Fruit fly (Drosophila melanogaster) whole organism, embryonic: ENCODE measurements around the gene CG32713.

Source experiments
- Adf1 ChIP-seq: fragments of 200-800 bp; sonication (Bioruptor generic); IDR thresholded peaks from 2 replicates; pipeline ENCODE4 v1.3.6; 2022; ENCODE audit warnings: missing biosample characterization, missing genetic modification characterization
- Asciz ChIP-seq: fragments of 200-800 bp; sonication (Bioruptor generic); optimal IDR thresholded peaks from 2 replicates; lab custom pipeline; 2017; ENCODE audit warnings: missing biosample characterization, mild to moderate bottlenecking, missing genetic modification characterization, missing genetic modification reagents
- B-H2 ChIP-seq: fragments of 200-800 bp; sonication (Bioruptor generic); optimal IDR thresholded peaks from 2 replicates; lab custom pipeline; 2018; ENCODE audit warnings: missing biosample characterization, mild to moderate bottlenecking, missing genetic modification characterization
- CG10543 ChIP-seq: fragments of 200-800 bp; sonication (Bioruptor generic); optimal IDR thresholded peaks from 3 replicates; lab custom pipeline; 2017; ENCODE audit warnings: missing biosample characterization, mild to moderate bottlenecking, missing genetic modification characterization, moderate library complexity
- CG11504 ChIP-seq: fragments of 200-800 bp; sonication (Bioruptor generic); optimal IDR thresholded peaks from 3 replicates; lab custom pipeline; 2019; ENCODE audit warnings: missing biosample characterization, mild to moderate bottlenecking, missing genetic modification characterization, moderate library complexity
- CG11695 ChIP-seq: fragments of 200-800 bp; sonication (Bioruptor generic); IDR thresholded peaks from 3 replicates; pipeline ENCODE4 v1.3.6; 2022; ENCODE audit warnings: missing biosample characterization, missing genetic modification characterization
- CG15514 ChIP-seq: fragments of 200-800 bp; sonication (Bioruptor generic); optimal IDR thresholded peaks from 3 replicates; lab custom pipeline; 2017; ENCODE audit warnings: missing biosample characterization, missing genetic modification characterization, mild to moderate bottlenecking, moderate library complexity, missing genetic modification reagents
- CG15696 ChIP-seq: fragments of 200-800 bp; sonication (Bioruptor generic); optimal IDR thresholded peaks from 2 replicates; lab custom pipeline; 2019; ENCODE audit warnings: missing biosample characterization, mild to moderate bottlenecking, missing genetic modification characterization, moderate library complexity
- CG17328 ChIP-seq: fragments of 200-800 bp; sonication (Bioruptor generic); IDR thresholded peaks from 2 replicates; pipeline ENCODE4 v1.3.6; 2022; ENCODE audit warnings: missing biosample characterization, missing genetic modification characterization
- CG17568 ChIP-seq: fragments of 200-800 bp; sonication (Bioruptor generic); optimal IDR thresholded peaks from 2 replicates; lab custom pipeline; 2018; ENCODE audit warnings: missing biosample characterization, mild to moderate bottlenecking, missing genetic modification characterization, moderate library complexity
- CG1832 ChIP-seq: fragments of 200-800 bp; sonication (Bioruptor generic); optimal IDR thresholded peaks from 2 replicates; lab custom pipeline; 2017; ENCODE audit warnings: missing biosample characterization, mild to moderate bottlenecking, missing genetic modification characterization, inconsistent platforms
- CG3065 ChIP-seq: fragments of 200-800 bp; sonication (Bioruptor generic); optimal IDR thresholded peaks from 2 replicates; lab custom pipeline; 2016; ENCODE audit warnings: missing biosample characterization, missing genetic modification characterization
- CG3163 ChIP-seq: fragments of 200-800 bp; sonication (Bioruptor generic); optimal IDR thresholded peaks from 3 replicates; lab custom pipeline; 2016; ENCODE audit warnings: missing biosample characterization, missing genetic modification characterization
- CG4328 ChIP-seq: fragments of 200-800 bp; sonication (Bioruptor generic); optimal IDR thresholded peaks from 3 replicates; lab custom pipeline; 2017; ENCODE audit warnings: missing biosample characterization, missing genetic modification reagents, missing genetic modification characterization
- CG4730 ChIP-seq: fragments of 200-800 bp; sonication (Bioruptor generic); IDR thresholded peaks from 2 replicates; pipeline ENCODE4 v1.3.6; 2022; ENCODE audit warnings: missing biosample characterization, missing genetic modification characterization
- CG6813 ChIP-seq: fragments of 200-800 bp; sonication (Bioruptor generic); optimal IDR thresholded peaks from 2 replicates; lab custom pipeline; 2017; ENCODE audit warnings: missing biosample characterization, missing genetic modification characterization, mild to moderate bottlenecking, moderate library complexity, missing genetic modification reagents
- CG7556 ChIP-seq: fragments of 200-800 bp; sonication (Bioruptor generic); optimal IDR thresholded peaks from 2 replicates; lab custom pipeline; 2017; ENCODE audit warnings: missing biosample characterization, mild to moderate bottlenecking, missing genetic modification characterization
- CG7745 ChIP-seq: fragments of 200-800 bp; sonication (Bioruptor generic); optimal IDR thresholded peaks from 2 replicates; lab custom pipeline; 2018; ENCODE audit warnings: missing biosample characterization, mild to moderate bottlenecking, missing genetic modification characterization, moderate library complexity
- CG8281 ChIP-seq: fragments of 200-800 bp; sonication (Bioruptor generic); optimal IDR thresholded peaks from 2 replicates; lab custom pipeline; 2018; ENCODE audit warnings: missing biosample characterization, mild to moderate bottlenecking, missing genetic modification characterization, moderate library complexity
- CG9727 ChIP-seq: fragments of 200-800 bp; sonication (Bioruptor generic); optimal IDR thresholded peaks from 3 replicates; lab custom pipeline; 2017; ENCODE audit warnings: missing biosample characterization, mild to moderate bottlenecking, missing genetic modification characterization
- D ChIP-seq, 2 experiments: fragments of 200-800 bp in 1 of 2; fragments of >200 bp in 1 of 2; sonication (Bioruptor generic) in 1 of 2; optimal IDR thresholded peaks; 2 replicates in 1 of 2; 3 replicates in 1 of 2; lab custom pipeline; 2017; ENCODE audit warnings: mild to moderate bottlenecking in 1 of 2, missing biosample characterization in 1 of 2, missing genetic modification characterization in 1 of 2, missing genetic modification reagents in 1 of 2
- Drgx ChIP-seq: fragments of 200-800 bp; sonication (Bioruptor generic); IDR thresholded peaks from 2 replicates; pipeline ENCODE4 v1.3.6; 2022; ENCODE audit warnings: missing biosample characterization, missing genetic modification characterization
- Hey ChIP-seq: fragments of 200-800 bp; sonication (Bioruptor generic); optimal IDR thresholded peaks from 3 replicates; lab custom pipeline; 2018; ENCODE audit warnings: missing biosample characterization, mild to moderate bottlenecking, missing genetic modification characterization
- Hmr ChIP-seq: fragments of 200-800 bp; sonication (Bioruptor generic); optimal IDR thresholded peaks from 3 replicates; lab custom pipeline; 2017; ENCODE audit warnings: mild to moderate bottlenecking, missing biosample characterization, missing genetic modification reagents, missing genetic modification characterization
- Hr78 ChIP-seq, 2 experiments: fragments of 200-800 bp in 1 of 2; fragments of >200 bp in 1 of 2; sonication (Bioruptor generic) in 1 of 2; optimal IDR thresholded peaks; 2 replicates each; lab custom pipeline; 2017 to 2019; ENCODE audit warnings: missing biosample characterization in 2 of 2, missing genetic modification characterization in 2 of 2, mild to moderate bottlenecking in 1 of 2, moderate library complexity in 1 of 2
- Lim3 ChIP-seq: fragments of 200-800 bp; sonication (Bioruptor generic); IDR thresholded peaks from 2 replicates; pipeline ENCODE4 v1.3.6; 2022; ENCODE audit warnings: missing biosample characterization, missing genetic modification characterization
- Mad ChIP-seq: fragments of 200-800 bp; sonication (Bioruptor generic); optimal IDR thresholded peaks from 2 replicates; lab custom pipeline; 2016; ENCODE audit warnings: missing biosample characterization, missing genetic modification characterization
- Neu2 ChIP-seq: fragments of 200-800 bp; sonication (Bioruptor generic); optimal IDR thresholded peaks from 3 replicates; lab custom pipeline; 2016; ENCODE audit warnings: missing biosample characterization, missing genetic modification characterization, borderline replicate concordance
- Nf-YC ChIP-seq: fragments of 200-800 bp; optimal IDR thresholded peaks from 3 replicates; lab custom pipeline; 2019; ENCODE audit warnings: missing biosample characterization, mild to moderate bottlenecking, missing genetic modification characterization, moderate library complexity
- Opbp ChIP-seq: fragments of 200-800 bp; sonication (Bioruptor generic); IDR thresholded peaks from 3 replicates; pipeline ENCODE4 v1.3.6; 2022; ENCODE audit warnings: missing biosample characterization, missing genetic modification characterization; ENCODE audit not compliant: partially characterized antibody
- bsh ChIP-seq, 2 experiments: fragments of 200-800 bp; sonication (Bioruptor generic); optimal IDR thresholded peaks; 2 replicates each; lab custom pipeline; 2017 to 2018; ENCODE audit warnings: mild to moderate bottlenecking in 2 of 2, missing biosample characterization in 2 of 2, missing genetic modification characterization in 2 of 2, moderate library complexity in 1 of 2
- emc ChIP-seq: fragments of 200-800 bp; sonication (Bioruptor generic); optimal IDR thresholded peaks from 2 replicates; lab custom pipeline; 2016; ENCODE audit warnings: missing biosample characterization, missing genetic modification characterization
- eve ChIP-seq, 2 experiments: fragments of >200 bp; optimal IDR thresholded peaks; 2 replicates each; lab custom pipeline; 2017; ENCODE audit warnings: missing biosample characterization in 2 of 2, missing genetic modification characterization in 2 of 2
- gem ChIP-seq: fragments of 200-800 bp; sonication (Bioruptor generic); optimal IDR thresholded peaks from 2 replicates; lab custom pipeline; 2019; ENCODE audit warnings: missing biosample characterization, mild to moderate bottlenecking, missing genetic modification characterization, moderate library complexity
- kni ChIP-seq: fragments of 200-800 bp; sonication (Bioruptor generic); optimal IDR thresholded peaks from 3 replicates; lab custom pipeline; 2017; ENCODE audit warnings: mild to moderate bottlenecking, missing biosample characterization, missing genetic modification reagents, missing genetic modification characterization
- lmd ChIP-seq: fragments of 200-800 bp; sonication (Bioruptor generic); IDR thresholded peaks from 2 replicates; pipeline ENCODE4 v1.3.6; 2022; ENCODE audit warnings: missing biosample characterization, missing genetic modification characterization
- nom ChIP-seq: fragments of 200-800 bp; sonication (Bioruptor generic); optimal IDR thresholded peaks from 2 replicates; lab custom pipeline; 2017; ENCODE audit warnings: missing biosample characterization, missing genetic modification characterization, mild to moderate bottlenecking, moderate library complexity, missing genetic modification reagents
- pros ChIP-seq: fragments of 200-800 bp; sonication (Bioruptor generic); optimal IDR thresholded peaks from 3 replicates; lab custom pipeline; 2019; ENCODE audit warnings: missing biosample characterization, mild to moderate bottlenecking, missing genetic modification characterization, moderate library complexity
- pzg ChIP-seq: fragments of 200-800 bp; sonication (Bioruptor generic); optimal IDR thresholded peaks from 3 replicates; lab custom pipeline; 2018; ENCODE audit warnings: missing biosample characterization, mild to moderate bottlenecking, missing genetic modification characterization, moderate library complexity
- salm ChIP-seq: fragments of 200-800 bp; sonication (Bioruptor generic); optimal IDR thresholded peaks from 2 replicates; lab custom pipeline; 2018; ENCODE audit warnings: missing biosample characterization, mild to moderate bottlenecking, missing genetic modification characterization
- sna ChIP-seq: fragments of 200-800 bp; sonication (Bioruptor generic); IDR thresholded peaks from 2 replicates; pipeline ENCODE4 v1.3.6; 2022; ENCODE audit warnings: missing biosample characterization, missing genetic modification characterization; ENCODE audit not compliant: partially characterized antibody
- sqz ChIP-seq: fragments of 200-800 bp; sonication (Bioruptor generic); optimal IDR thresholded peaks from 3 replicates; lab custom pipeline; 2018; ENCODE audit warnings: missing biosample characterization, mild to moderate bottlenecking, missing genetic modification characterization
- tll ChIP-seq, 2 experiments: fragments of 200-800 bp in 1 of 2; fragments of >200 bp in 1 of 2; sonication (Bioruptor generic) in 1 of 2; optimal IDR thresholded peaks; 2 replicates each; lab custom pipeline; 2017 to 2019; ENCODE audit warnings: missing biosample characterization in 2 of 2, missing genetic modification characterization in 2 of 2, mild to moderate bottlenecking in 1 of 2, moderate library complexity in 1 of 2
- twi ChIP-seq: fragments of 200-800 bp; optimal IDR thresholded peaks from 2 replicates; lab custom pipeline; 2019; ENCODE audit warnings: missing biosample characterization, mild to moderate bottlenecking, missing genetic modification characterization, moderate library complexity
- zen2 ChIP-seq: fragments of 200-800 bp; sonication (Bioruptor generic); IDR thresholded peaks from 3 replicates; pipeline ENCODE4 v1.3.6; 2022; ENCODE audit warnings: missing biosample characterization, missing genetic modification characterization; ENCODE audit not compliant: partially characterized antibody
- zfh2 ChIP-seq: fragments of 200-800 bp; sonication (Bioruptor generic); optimal IDR thresholded peaks from 2 replicates; lab custom pipeline; 2016; ENCODE audit warnings: missing biosample characterization, missing genetic modification characterization

The CG32713 gene

DNA sequence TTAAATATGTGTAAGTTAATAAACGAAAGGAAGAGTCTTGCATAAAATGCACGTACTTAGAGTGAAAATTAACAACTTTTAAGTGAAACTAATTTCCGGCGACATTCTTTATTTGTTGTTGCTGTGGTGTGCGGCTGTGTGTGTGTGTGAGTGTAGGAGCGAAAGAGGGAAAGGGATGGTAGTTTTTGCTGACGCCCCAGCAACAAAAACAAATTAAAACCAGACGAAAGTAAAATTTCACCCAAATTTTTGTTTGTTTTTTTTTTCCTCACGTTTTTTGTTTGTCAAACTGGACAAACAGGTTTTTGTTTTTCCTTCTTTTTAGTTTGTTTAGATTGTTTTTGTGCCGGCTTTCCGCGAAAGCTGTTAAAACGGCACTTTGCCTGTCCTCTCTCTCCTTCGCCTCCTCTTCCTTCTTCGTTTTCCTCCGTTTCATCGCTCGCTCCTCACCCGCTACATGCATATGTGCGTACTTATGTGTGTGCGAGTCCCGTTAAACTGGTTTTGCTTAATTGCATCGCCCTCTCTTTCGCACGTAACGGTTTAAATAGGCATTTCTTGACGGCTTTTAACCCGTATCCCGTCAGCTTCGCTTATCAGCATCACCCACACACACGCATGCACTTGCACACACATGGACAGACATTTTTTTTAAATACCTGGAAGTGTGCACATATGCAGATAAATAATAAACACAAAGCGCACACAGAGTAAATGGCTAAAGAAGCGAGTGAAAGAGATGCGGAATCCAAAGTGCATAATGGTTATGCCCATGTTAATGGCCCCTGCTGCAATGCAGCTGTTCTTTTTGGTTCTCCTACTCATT lies 19.9 kb downstream of the CG32713 start, which contains the start of gene Miga (continued):
- no peak for TF ChIP-seq CG11504 (tag; lab: Kevin White, UChicago)
- TF ChIP-seq Opbp (GFP tag; lab: Robert Waterston, UW), result peak; percentile 32; the same call in 1 of the 3 replicates
- TF ChIP-seq CG15514, result no peak
- no peak for TF ChIP-seq eve (GFP tag; optimal IDR thresholded peaks at IDR 0.05; lab: Kevin White, UChicago)
- peak; percentile 21 for TF ChIP-seq D (optimal IDR thresholded peaks at IDR 0.05; lab: Kevin White, UChicago)
- no peak for TF ChIP-seq D (GFP tag; optimal IDR thresholded peaks at IDR 0.05; lab: Kevin White, UChicago)
- no peak for TF ChIP-seq Neu2 (GFP tag; lab: Kevin White, UChicago)
- no peak for TF ChIP-seq Hmr (GFP tag; lab: Kevin White, UChicago)
- no peak for TF ChIP-seq CG17328
- TF ChIP-seq Drgx (GFP tag; lab: Robert Waterston, UW), result no peak; the same call in 1 of the 2 replicates
- no peak for TF ChIP-seq zfh2 (GFP tag; lab: Kevin White, UChicago)
- TF ChIP-seq CG17568, result no peak
- TF ChIP-seq sqz (GFP tag; lab: Kevin White, UChicago), result peak; percentile 19
- TF ChIP-seq CG3163 (GFP tag; lab: Kevin White, UChicago), result no peak
- no peak for TF ChIP-seq Hr78 (GFP tag; optimal IDR thresholded peaks at IDR 0.05; lab: Kevin White, UChicago)
- TF ChIP-seq CG3065, result no peak
- TF ChIP-seq nom (GFP tag; lab: Kevin White, UChicago), result peak; percentile 62
- 0 out of 2 replicates have a peak, but pooled peaks have one; percentile 27 for TF ChIP-seq sna
- no peak for TF ChIP-seq B-H2 (GFP tag; lab: Kevin White, UChicago)
- TF ChIP-seq kni, result peak; percentile 60
- TF ChIP-seq CG9727 (GFP tag; lab: Kevin White, UChicago), result no peak
- TF ChIP-seq Adf1 (GFP tag; lab: Robert Waterston, UW), result no peak
- TF ChIP-seq CG4730 (GFP tag; lab: Robert Waterston, UW), result no peak
- no peak for TF ChIP-seq zen2 (GFP tag; lab: Robert Waterston, UW)
- peak in 1 of 2 experiments; percentile 55 for TF ChIP-seq tll (GFP tag; optimal IDR thresholded peaks at IDR 0.05; lab: Kevin White, UChicago)
- no peak for TF ChIP-seq pzg (GFP tag; lab: Kevin White, UChicago)
- TF ChIP-seq CG7745, result no peak
- no peak for TF ChIP-seq Lim3 (GFP tag; lab: Robert Waterston, UW)
- no peak for TF ChIP-seq lmd (GFP tag; lab: Robert Waterston, UW)
- TF ChIP-seq Nf-YC (tag; lab: Kevin White, UChicago), result no peak
- TF ChIP-seq CG1832 (GFP tag; lab: Kevin White, UChicago), result peak; percentile 30
- TF ChIP-seq twi (tag; lab: Kevin White, UChicago), result peak; percentile 83
- no peak for TF ChIP-seq CG6813
- no peak for TF ChIP-seq CG15696 (tag; lab: Kevin White, UChicago)
- no peak for TF ChIP-seq bsh (GFP tag; optimal IDR thresholded peaks at IDR 0.05; lab: Kevin White, UChicago)
- no peak for TF ChIP-seq gem (tag; lab: Kevin White, UChicago)
- TF ChIP-seq CG7556 (GFP tag; lab: Kevin White, UChicago), result no peak
- no peak for TF ChIP-seq Mad (GFP tag; lab: Kevin White, UChicago)
- no peak for TF ChIP-seq emc (GFP tag; lab: Kevin White, UChicago)
- TF ChIP-seq pros (GFP tag; lab: Kevin White, UChicago), result peak; percentile 72
- TF ChIP-seq salm, result no peak
- no peak for TF ChIP-seq Asciz (GFP tag; lab: Kevin White, UChicago)
- no peak for TF ChIP-seq Hey (tag; lab: Kevin White, UChicago)
- no peak for TF ChIP-seq CG10543 (GFP tag; lab: Kevin White, UChicago)
- no peak for TF ChIP-seq CG8281 (tag; lab: Kevin White, UChicago)
- TF ChIP-seq CG11695, result no peak
- no peak for TF ChIP-seq CG4328 (GFP tag; lab: Kevin White, UChicago)
